Fruit fly (Drosophila melanogaster) whole organism, embryonic: ENCODE measurements around the gene enc.
A peak's percentile ranks its signal among the peaks of the same experiment; 100 is the strongest.

Source experiments
- ATbp ChIP-seq: fragments of 200-800 bp; sonication (Bioruptor generic); optimal IDR thresholded peaks from 2 replicates; lab custom pipeline; 2017; ENCODE audit warnings: missing biosample characterization, mild to moderate bottlenecking, missing genetic modification characterization, missing genetic modification reagents
- CG10543 ChIP-seq: fragments of 200-800 bp; sonication (Bioruptor generic); optimal IDR thresholded peaks from 3 replicates; lab custom pipeline; 2017; ENCODE audit warnings: missing biosample characterization, mild to moderate bottlenecking, missing genetic modification characterization, moderate library complexity
- CG11456 ChIP-seq: fragments of 200-800 bp; sonication (Bioruptor generic); IDR thresholded peaks from 3 replicates; pipeline ENCODE4 v1.3.6; 2022; ENCODE audit warnings: missing biosample characterization, missing genetic modification characterization
- CG11560 ChIP-seq: fragments of 200-800 bp; sonication (Bioruptor generic); IDR thresholded peaks from 3 replicates; pipeline ENCODE4 v1.3.6; 2022; ENCODE audit warnings: missing biosample characterization, missing genetic modification characterization
- CG12071 ChIP-seq: fragments of 200-800 bp; sonication (Bioruptor generic); optimal IDR thresholded peaks from 3 replicates; lab custom pipeline; 2018; ENCODE audit warnings: missing biosample characterization, mild to moderate bottlenecking, missing genetic modification characterization
- CG12219 ChIP-seq: fragments of 200-800 bp; sonication (Bioruptor generic); optimal IDR thresholded peaks from 3 replicates; lab custom pipeline; 2018; ENCODE audit warnings: missing biosample characterization, mild to moderate bottlenecking, missing genetic modification characterization
- CG12769 ChIP-seq: fragments of 200-800 bp; sonication (Bioruptor generic); optimal IDR thresholded peaks from 2 replicates; lab custom pipeline; 2019; ENCODE audit warnings: missing biosample characterization, mild to moderate bottlenecking, missing genetic modification characterization, moderate library complexity
- CG13296 ChIP-seq: fragments of 200-800 bp; sonication (Bioruptor generic); optimal IDR thresholded peaks from 3 replicates; lab custom pipeline; 2018; ENCODE audit warnings: missing biosample characterization, mild to moderate bottlenecking, missing genetic modification characterization
- CG17359 ChIP-seq: fragments of 200-800 bp; sonication (Bioruptor generic); optimal IDR thresholded peaks from 3 replicates; lab custom pipeline; 2018; ENCODE audit warnings: missing biosample characterization, mild to moderate bottlenecking, missing genetic modification characterization, moderate library complexity
- CG17612 ChIP-seq: fragments of 200-800 bp; sonication (Bioruptor generic); IDR thresholded peaks from 2 replicates; pipeline ENCODE4 v1.3.6; 2022; ENCODE audit warnings: missing biosample characterization, missing genetic modification characterization
- CG18011 ChIP-seq: fragments of 200-800 bp; sonication (Bioruptor generic); optimal IDR thresholded peaks from 2 replicates; lab custom pipeline; 2017; ENCODE audit warnings: missing biosample characterization, missing genetic modification characterization, mild to moderate bottlenecking, moderate library complexity, missing genotype
- CG2889 ChIP-seq: fragments of 200-800 bp; sonication (Bioruptor generic); IDR thresholded peaks from 3 replicates; pipeline ENCODE4 v1.3.6; 2022; ENCODE audit warnings: missing biosample characterization, missing genetic modification characterization
- CG4328 ChIP-seq: fragments of 200-800 bp; sonication (Bioruptor generic); optimal IDR thresholded peaks from 3 replicates; lab custom pipeline; 2017; ENCODE audit warnings: missing biosample characterization, missing genetic modification reagents, missing genetic modification characterization
- CG43689 ChIP-seq: fragments of 200-800 bp; sonication (Bioruptor generic); IDR thresholded peaks from 2 replicates; pipeline ENCODE4 v1.3.6; 2022; ENCODE audit warnings: missing biosample characterization, missing genetic modification characterization
- CG6854 ChIP-seq: fragments of 200-800 bp; sonication (Bioruptor generic); optimal IDR thresholded peaks from 3 replicates; lab custom pipeline; 2017; ENCODE audit warnings: missing biosample characterization, mild to moderate bottlenecking, missing genetic modification characterization
- CG7745 ChIP-seq: fragments of 200-800 bp; sonication (Bioruptor generic); optimal IDR thresholded peaks from 2 replicates; lab custom pipeline; 2018; ENCODE audit warnings: missing biosample characterization, mild to moderate bottlenecking, missing genetic modification characterization, moderate library complexity
- CG8359 ChIP-seq: fragments of 200-800 bp; sonication (Bioruptor generic); optimal IDR thresholded peaks from 2 replicates; lab custom pipeline; 2017; ENCODE audit warnings: missing biosample characterization, mild to moderate bottlenecking, missing genetic modification characterization, borderline replicate concordance
- Dip2 ChIP-seq: fragments of 200-800 bp; sonication (Bioruptor generic); IDR thresholded peaks from 2 replicates; pipeline ENCODE4 v1.3.6; 2022; ENCODE audit warnings: missing biosample characterization, missing genetic modification characterization
- Dp ChIP-seq: fragments of 200-800 bp; sonication (Bioruptor generic); optimal IDR thresholded peaks from 2 replicates; lab custom pipeline; 2018; ENCODE audit warnings: missing biosample characterization, mild to moderate bottlenecking, missing genetic modification characterization, moderate library complexity
- E2f2 ChIP-seq: fragments of 200-800 bp; sonication (Bioruptor generic); IDR thresholded peaks from 2 replicates; pipeline ENCODE4 v1.3.6; 2022; ENCODE audit warnings: missing biosample characterization, missing genetic modification characterization
- Gug ChIP-seq: fragments of 200-800 bp; sonication (Bioruptor generic); IDR thresholded peaks from 4 replicates; pipeline ENCODE4 v1.3.6; 2022; ENCODE audit warnings: missing biosample characterization, missing genetic modification characterization
- H15 ChIP-seq: fragments of 200-800 bp; sonication (Bioruptor generic); IDR thresholded peaks from 3 replicates; pipeline ENCODE4 v1.3.6; 2022; ENCODE audit warnings: missing biosample characterization, missing genetic modification characterization
- Hmr ChIP-seq: fragments of 200-800 bp; sonication (Bioruptor generic); optimal IDR thresholded peaks from 3 replicates; lab custom pipeline; 2017; ENCODE audit warnings: mild to moderate bottlenecking, missing biosample characterization, missing genetic modification reagents, missing genetic modification characterization
- Hmx ChIP-seq: fragments of 200-800 bp; sonication (Bioruptor generic); optimal IDR thresholded peaks from 2 replicates; lab custom pipeline; 2016; ENCODE audit warnings: missing biosample characterization, missing genetic modification characterization
- Hr3 ChIP-seq: fragments of 200-800 bp; sonication (Bioruptor generic); optimal IDR thresholded peaks from 3 replicates; lab custom pipeline; 2016; ENCODE audit warnings: missing biosample characterization, missing genetic modification characterization
- Hr39 ChIP-seq: fragments of >200 bp; optimal IDR thresholded peaks from 2 replicates; lab custom pipeline; 2017
- Mes4 ChIP-seq: fragments of 200-800 bp; sonication (Bioruptor generic); optimal IDR thresholded peaks from 2 replicates; lab custom pipeline; 2016; ENCODE audit warnings: missing biosample characterization, missing genetic modification characterization
- NC2α ChIP-seq: fragments of 200-800 bp; sonication (Bioruptor generic); optimal IDR thresholded peaks from 2 replicates; lab custom pipeline; 2016; ENCODE audit warnings: missing biosample characterization, missing genetic modification characterization
- Optix ChIP-seq: fragments of 200-800 bp; sonication (Bioruptor generic); IDR thresholded peaks from 3 replicates; pipeline ENCODE4 v1.3.6; 2022; ENCODE audit warnings: missing biosample characterization, missing genetic modification characterization
- Pdp1 ChIP-seq, 2 experiments: fragments of 200-800 bp; sonication (Bioruptor generic); optimal IDR thresholded peaks; 3 replicates each; lab custom pipeline; 2016; ENCODE audit warnings: missing biosample characterization in 2 of 2, missing genetic modification characterization in 2 of 2, mild to moderate bottlenecking in 1 of 2, moderate library complexity in 1 of 2
- Rx ChIP-seq: fragments of 200-800 bp; sonication (Bioruptor generic); IDR thresholded peaks from 2 replicates; pipeline ENCODE4 v1.3.6; 2022; ENCODE audit warnings: missing biosample characterization, missing genetic modification characterization
- ac ChIP-seq: fragments of 200-800 bp; sonication (Bioruptor generic); optimal IDR thresholded peaks from 3 replicates; lab custom pipeline; 2017; ENCODE audit warnings: missing biosample characterization, mild to moderate bottlenecking, missing genetic modification characterization
- al ChIP-seq: fragments of 200-800 bp; sonication (Bioruptor generic); IDR thresholded peaks from 2 replicates; pipeline ENCODE4 v1.3.6; 2022; ENCODE audit warnings: missing biosample characterization, missing genetic modification characterization
- caup ChIP-seq: fragments of 200-800 bp; sonication (Bioruptor generic); optimal IDR thresholded peaks from 3 replicates; lab custom pipeline; 2017; ENCODE audit warnings: missing biosample characterization, mild to moderate bottlenecking, missing genetic modification characterization, moderate library complexity; ENCODE audit not compliant: severe bottlenecking
- chif ChIP-seq, 2 experiments: fragments of 200-800 bp; sonication (Bioruptor generic); optimal IDR thresholded peaks; 3 replicates each; lab custom pipeline; 2016; ENCODE audit warnings: missing biosample characterization in 2 of 2, missing genetic modification characterization in 2 of 2
- crc ChIP-seq: fragments of 200-800 bp; sonication (Bioruptor generic); optimal IDR thresholded peaks from 2 replicates; lab custom pipeline; 2016; ENCODE audit warnings: missing biosample characterization, missing genetic modification characterization
- crp ChIP-seq, 2 experiments: fragments of 200-800 bp; sonication (Bioruptor generic); optimal IDR thresholded peaks; 2 replicates in 1 of 2; 3 replicates in 1 of 2; lab custom pipeline; 2017; ENCODE audit warnings: missing biosample characterization in 2 of 2, missing genetic modification characterization in 2 of 2, mild to moderate bottlenecking in 1 of 2, moderate library complexity in 1 of 2
- dm ChIP-seq: fragments of 200-800 bp; sonication (Bioruptor generic); optimal IDR thresholded peaks from 3 replicates; lab custom pipeline; 2016; ENCODE audit warnings: missing biosample characterization, missing genetic modification characterization
- emc ChIP-seq: fragments of 200-800 bp; sonication (Bioruptor generic); optimal IDR thresholded peaks from 2 replicates; lab custom pipeline; 2016; ENCODE audit warnings: missing biosample characterization, missing genetic modification characterization
- fd102C ChIP-seq: fragments of 200-800 bp; sonication (Bioruptor generic); optimal IDR thresholded peaks from 2 replicates; lab custom pipeline; 2018; ENCODE audit warnings: missing biosample characterization, mild to moderate bottlenecking, missing genetic modification characterization, moderate library complexity
- fd64A ChIP-seq: fragments of 200-800 bp; sonication (Bioruptor generic); optimal IDR thresholded peaks from 3 replicates; lab custom pipeline; 2018; ENCODE audit warnings: missing biosample characterization, mild to moderate bottlenecking, missing genetic modification characterization
- gfzf ChIP-seq: fragments of 200-800 bp; sonication (Bioruptor generic); optimal IDR thresholded peaks from 2 replicates; lab custom pipeline; 2016; ENCODE audit warnings: missing biosample characterization, mild to moderate bottlenecking, missing genetic modification characterization, moderate library complexity
- grau ChIP-seq: fragments of 200-800 bp; optimal IDR thresholded peaks from 3 replicates; lab custom pipeline; 2019; ENCODE audit warnings: missing biosample characterization, mild to moderate bottlenecking, missing genetic modification characterization, moderate library complexity
- lola ChIP-seq, 3 experiments: fragments of >200 bp in 2 of 3; fragments of 200-800 bp in 1 of 3; sonication (Bioruptor generic) in 1 of 3; optimal IDR thresholded peaks; 2 replicates each; lab custom pipeline; 2017 to 2019; ENCODE audit warnings: missing biosample characterization in 3 of 3, missing genetic modification characterization in 3 of 3, mild to moderate bottlenecking in 1 of 3, moderate library complexity in 1 of 3
- mirr ChIP-seq: fragments of 200-800 bp; sonication (Bioruptor generic); optimal IDR thresholded peaks from 3 replicates; lab custom pipeline; 2018; ENCODE audit warnings: missing biosample characterization, mild to moderate bottlenecking, missing genetic modification characterization
- sqz ChIP-seq: fragments of 200-800 bp; sonication (Bioruptor generic); optimal IDR thresholded peaks from 3 replicates; lab custom pipeline; 2018; ENCODE audit warnings: missing biosample characterization, mild to moderate bottlenecking, missing genetic modification characterization
- tgo ChIP-seq: fragments of 200-800 bp; sonication (Bioruptor generic); IDR thresholded peaks from 3 replicates; pipeline ENCODE4 v1.3.6; 2022; ENCODE audit warnings: missing biosample characterization, missing genetic modification characterization
- tio ChIP-seq: fragments of 200-800 bp; sonication (Bioruptor generic); optimal IDR thresholded peaks from 2 replicates; lab custom pipeline; 2017; ENCODE audit warnings: missing biosample characterization, missing genetic modification characterization, inconsistent platforms
- wor ChIP-seq: fragments of 200-800 bp; sonication (Bioruptor generic); IDR thresholded peaks from 2 replicates; pipeline ENCODE4 v1.3.6; 2022; ENCODE audit warnings: missing biosample characterization, missing genetic modification characterization
- zf30C ChIP-seq: fragments of 200-800 bp; sonication (Bioruptor generic); optimal IDR thresholded peaks from 3 replicates; lab custom pipeline; 2018; ENCODE audit warnings: missing biosample characterization, mild to moderate bottlenecking, missing genetic modification characterization

The enc gene

DNA sequence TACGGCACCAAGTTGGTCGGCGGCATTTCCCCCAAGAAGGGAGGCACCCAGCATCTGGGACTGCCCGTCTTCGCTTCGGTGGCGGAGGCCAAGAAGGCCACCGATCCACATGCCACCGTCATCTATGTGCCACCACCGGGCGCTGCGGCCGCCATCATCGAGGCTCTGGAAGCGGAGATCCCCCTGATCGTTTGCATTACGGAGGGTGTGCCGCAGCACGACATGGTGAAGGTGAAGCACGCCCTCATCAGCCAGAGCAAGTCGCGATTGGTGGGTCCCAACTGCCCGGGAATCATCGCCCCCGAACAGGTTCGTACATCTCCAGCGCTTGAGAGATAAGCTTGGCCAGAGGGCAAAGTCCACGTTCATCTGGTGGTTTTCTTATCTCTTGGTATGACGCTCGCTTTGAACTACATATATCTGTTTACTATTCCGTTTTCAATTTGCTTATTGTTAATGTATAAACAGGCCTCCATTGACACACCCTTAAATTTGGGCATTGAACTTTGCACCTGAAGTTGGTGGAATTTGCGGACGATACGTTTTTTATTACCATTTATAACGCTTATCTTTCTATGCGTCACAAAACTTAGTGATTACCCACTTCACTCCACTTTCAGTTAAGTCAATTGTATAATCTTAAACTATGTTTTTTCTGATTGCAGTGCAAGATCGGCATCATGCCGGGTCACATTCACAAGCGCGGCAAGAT lies 1.6 kb upstream of the enc start (continued):
- TF ChIP-seq CG6854 (GFP tag; lab: Kevin White, UChicago) (no peak), crc (no peak), CG11456 (GFP tag; lab: Robert Waterston, UW) (0 out of 3 replicates have a peak, but pooled peaks have one; percentile 12), mirr (peak; percentile 69), CG13296 (GFP tag; lab: Kevin White, UChicago) (peak; percentile 44), lola (GFP tag; optimal IDR thresholded peaks at IDR 0.05; lab: Kevin White, UChicago) (no peak), CG2889 (GFP tag; lab: Robert Waterston, UW) (no peak), Dip2 (GFP tag; lab: Robert Waterston, UW) (no peak), CG43689 (GFP tag; lab: Robert Waterston, UW) (no peak), Dp (GFP tag; lab: Kevin White, UChicago) (no peak), caup (GFP tag; lab: Kevin White, UChicago) (no peak), CG12071 (GFP tag; lab: Kevin White, UChicago) (no peak), fd102C (no peak), chif (GFP tag; optimal IDR thresholded peaks at IDR 0.05; lab: Kevin White, UChicago) (no peak), sqz (GFP tag; lab: Kevin White, UChicago) (peak; percentile 28), emc (no peak), dm (GFP tag; lab: Kevin White, UChicago) (no peak), fd64A (GFP tag; lab: Kevin White, UChicago) (peak; percentile 13), wor (GFP tag; lab: Robert Waterston, UW) (no peak), Pdp1 (GFP tag; optimal IDR thresholded peaks at IDR 0.05; lab: Kevin White, UChicago) (peak in 1 of 2 experiments; percentile 64), Hr3 (GFP tag; lab: Kevin White, UChicago) (no peak), tio (GFP tag; lab: Kevin White, UChicago) (no peak), CG11560 (tag; lab: Robert Waterston, UW) (no peak), Optix (GFP tag; lab: Robert Waterston, UW) (no peak), CG10543 (peak; percentile 50), NC2α (GFP tag; lab: Kevin White, UChicago) (no peak), E2f2 (GFP tag; lab: Robert Waterston, UW) (no peak), H15 (GFP tag; lab: Robert Waterston, UW) (no peak), Hmr (GFP tag; lab: Kevin White, UChicago) (no peak), CG4328 (peak; percentile 14), al (no peak), Rx (no peak), Gug (no peak), Mes4 (GFP tag; lab: Kevin White, UChicago) (no peak), crp (GFP tag; optimal IDR thresholded peaks at IDR 0.05; lab: Kevin White, UChicago) (no peak), gfzf (GFP tag; lab: Kevin White, UChicago) (no peak), zf30C (GFP tag; lab: Kevin White, UChicago) (no peak), CG17612 (GFP tag; lab: Robert Waterston, UW) (no peak), Hr39 (no peak), tgo (GFP tag; lab: Robert Waterston, UW) (no peak), CG18011 (GFP tag; lab: Kevin White, UChicago) (no peak), CG12219 (GFP tag; lab: Kevin White, UChicago) (no peak), ATbp (GFP tag; lab: Kevin White, UChicago) (peak; percentile 38), CG8359 (GFP tag; lab: Kevin White, UChicago) (no peak), Hmx (GFP tag; lab: Kevin White, UChicago) (no peak), CG17359 (tag; lab: Kevin White, UChicago) (peak; percentile 8), ac (GFP tag; lab: Kevin White, UChicago) (no peak), CG7745 (no peak), CG12769 (peak; percentile 23), grau (tag; lab: Kevin White, UChicago) (no peak)
